Fruit fly (Drosophila melanogaster) Kc167 (cell line): ENCODE results near the gene CG32333.

Experiments
- insv ChIP-seq: fragments of >200 bp; optimal IDR thresholded peaks from 3 replicates; lab custom pipeline; 2018; ENCODE audit warnings: missing external identifiers
- psq ChIP-seq: fragments of >200 bp; optimal IDR thresholded peaks from 2 replicates; lab custom pipeline; 2017; ENCODE audit warnings: missing external identifiers

DNA sequence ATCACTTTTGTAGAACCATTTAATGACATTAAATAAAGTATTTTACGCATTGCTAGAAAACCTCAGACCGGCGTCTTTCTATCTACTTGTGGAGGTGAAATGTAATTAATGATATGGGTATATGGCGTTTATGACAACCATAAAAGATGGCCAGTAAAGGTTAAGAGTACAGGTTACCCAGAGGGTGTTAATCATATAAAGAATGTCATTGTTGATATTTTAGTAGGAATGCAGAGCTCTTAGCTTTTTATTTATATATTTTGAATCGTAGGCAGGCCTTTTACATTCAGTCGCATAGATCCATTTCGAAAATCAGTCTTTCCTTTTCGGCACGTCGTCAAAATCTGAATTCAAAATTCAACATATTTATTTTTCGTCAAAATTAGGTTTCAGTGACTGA is 25.4 kb upstream of the CG32333 start, which contains the start of gene Bfc:
- TF ChIP-seq insv (lab: Kevin White, UChicago) (no peak), psq (lab: Kevin White, UChicago) (no peak)
